Fruit fly (Drosophila melanogaster) whole organism, adult: ENCODE measurements around the gene CG6465.

Experiments used
- CG14711 ChIP-seq: fragments of 200-800 bp; sonication (Bioruptor generic); optimal IDR thresholded peaks from 2 replicates; lab custom pipeline; 2018; ENCODE audit warnings: missing biosample characterization, mild to moderate bottlenecking, missing genetic modification characterization, moderate library complexity
- CG33017 ChIP-seq: fragments of 200-800 bp; sonication (Bioruptor generic); optimal IDR thresholded peaks from 2 replicates; lab custom pipeline; 2018; ENCODE audit warnings: missing biosample characterization, mild to moderate bottlenecking, missing genetic modification characterization, moderate library complexity
- CG7045 ChIP-seq: fragments of 200-800 bp; sonication (Bioruptor generic); optimal IDR thresholded peaks from 2 replicates; lab custom pipeline; 2017; ENCODE audit warnings: missing biosample characterization, mild to moderate bottlenecking, missing genetic modification characterization
- Crg-1 ChIP-seq: fragments of 200-800 bp; sonication (Bioruptor generic); optimal IDR thresholded peaks from 2 replicates; lab custom pipeline; 2016; ENCODE audit warnings: missing biosample characterization, missing genetic modification characterization
- Hr96 ChIP-seq: fragments of 200-800 bp; sonication (Bioruptor generic); optimal IDR thresholded peaks from 2 replicates; lab custom pipeline; 2016; ENCODE audit warnings: missing biosample characterization, missing genetic modification characterization
- Mnt ChIP-seq: fragments of 200-800 bp; sonication (Bioruptor generic); optimal IDR thresholded peaks from 2 replicates; lab custom pipeline; 2016; ENCODE audit warnings: missing biosample characterization, mild to moderate bottlenecking, missing genetic modification characterization
- kay ChIP-seq: fragments of 200-800 bp; sonication (Bioruptor generic); peaks from one replicate; lab custom pipeline; 2016; ENCODE audit warnings: missing biosample characterization, missing genetic modification characterization, borderline replicate concordance
- pad ChIP-seq: fragments of 200-800 bp; sonication (Bioruptor generic); optimal IDR thresholded peaks from 3 replicates; lab custom pipeline; 2017; ENCODE audit warnings: missing biosample characterization, missing genetic modification characterization, mild to moderate bottlenecking, moderate library complexity, missing genetic modification reagents
- tj ChIP-seq: fragments of 200-800 bp; sonication (Bioruptor generic); optimal IDR thresholded peaks from 3 replicates; lab custom pipeline; 2017; ENCODE audit warnings: missing biosample characterization, mild to moderate bottlenecking, missing genetic modification characterization, moderate library complexity

DNA sequence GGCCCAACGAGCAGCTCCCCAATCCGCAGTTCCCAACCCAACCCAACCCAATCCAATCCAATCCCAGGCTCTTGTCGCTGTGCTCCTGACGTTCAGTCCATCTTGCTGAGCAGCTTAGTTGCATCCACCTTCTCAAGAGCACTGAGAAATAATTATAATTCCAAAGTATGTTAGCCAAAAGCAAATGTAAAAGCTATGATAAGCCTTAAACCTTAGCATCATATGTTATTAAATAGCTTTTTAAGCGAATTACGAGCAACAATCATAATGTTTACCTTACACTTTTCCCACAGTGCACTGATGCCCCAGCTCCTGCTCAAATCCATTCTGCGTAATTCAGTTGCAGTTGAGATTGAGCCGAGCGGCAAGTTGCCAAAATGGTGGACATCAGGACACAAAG, 7.1 kb downstream of the CG6465 start:
- no peak for TF ChIP-seq CG7045 (GFP tag; lab: Kevin White, UChicago)
- TF ChIP-seq Crg-1: no peak
- TF ChIP-seq kay (GFP tag; lab: Kevin White, UChicago): no peak
- TF ChIP-seq pad (GFP tag; lab: Kevin White, UChicago): no peak
- no peak for TF ChIP-seq tj (GFP tag; lab: Kevin White, UChicago)
- no peak for TF ChIP-seq Hr96 (GFP tag; lab: Kevin White, UChicago)
- no peak for TF ChIP-seq CG33017 (tag; lab: Kevin White, UChicago)
- TF ChIP-seq Mnt (GFP tag; lab: Kevin White, UChicago): no peak
- TF ChIP-seq CG14711 (tag; lab: Kevin White, UChicago): no peak
